Worm (Caenorhabditis elegans): Measurements from ENCODE around the gene mab-5.
A peak's percentile ranks its signal among the peaks of the same experiment; 100 is the strongest.

The mab-5 gene

ce11 chrIII:7736003-7736402 lies 47.3 kb downstream of the mab-5 start:
- TF ChIP-seq lin-39 (tag; optimal IDR thresholded peaks at IDR 0.05) (no peak), unc-62 (GFP tag; optimal IDR thresholded peaks at IDR 0.05) (no peak), pqm-1 (tag; optimal IDR thresholded peaks at IDR 0.05) (no peak), hmg-11 (tag; optimal IDR thresholded peaks at IDR 0.05) (no peak), zag-1 (tag; optimal IDR thresholded peaks at IDR 0.05) (no peak), tbx-2 (tag; optimal IDR thresholded peaks at IDR 0.05) (no peak), nhr-23 (tag; optimal IDR thresholded peaks at IDR 0.05) (no peak), ceh-9 (tag; optimal IDR thresholded peaks at IDR 0.05) (no peak), ztf-4 (tag; optimal IDR thresholded peaks at IDR 0.05) (no peak), ceh-82 (tag; optimal IDR thresholded peaks at IDR 0.05) (no peak), ceh-28 (tag; optimal IDR thresholded peaks at IDR 0.05) (no peak), elt-1 (tag; optimal IDR thresholded peaks at IDR 0.05) (no peak), egl-27 (tag; optimal IDR thresholded peaks at IDR 0.05) (no peak), egl-5 (tag; optimal IDR thresholded peaks at IDR 0.05) (no peak), unc-39 (tag; optimal IDR thresholded peaks at IDR 0.05) (no peak), eor-1 (tag; optimal IDR thresholded peaks at IDR 0.05) (no peak), R02D3.7 (tag; optimal IDR thresholded peaks at IDR 0.05) (no peak), daf-12 (tag; optimal IDR thresholded peaks at IDR 0.05) (no peak)

ce11 chrIII:7734105-7734504 lies 49.1 kb downstream of the mab-5 start:
- TF ChIP-seq egl-27 (tag; optimal IDR thresholded peaks at IDR 0.05) = no peak
- TF ChIP-seq nhr-43 (tag; optimal IDR thresholded peaks at IDR 0.05; ENCODE audit: poor library complexity, severe bottlenecking) = peak; percentile 25

ce11 chrIII:7733563-7733962 lies 49.7 kb downstream of the mab-5 start:
- TF ChIP-seq nhr-25 (tag; optimal IDR thresholded peaks at IDR 0.05) (peak; percentile 48), egl-5 (tag; optimal IDR thresholded peaks at IDR 0.05) (peak; percentile 60), ceh-82 (tag; optimal IDR thresholded peaks at IDR 0.05) (no peak)

- TF ChIP-seq unc-39 (tag; optimal IDR thresholded peaks at IDR 0.05) (no peak), nhr-25 (tag; optimal IDR thresholded peaks at IDR 0.05) (peak; percentile 70)
Measured at ce11 chrIII:7731085-7731484, 52.2 kb downstream of the mab-5 start.

DNA sequence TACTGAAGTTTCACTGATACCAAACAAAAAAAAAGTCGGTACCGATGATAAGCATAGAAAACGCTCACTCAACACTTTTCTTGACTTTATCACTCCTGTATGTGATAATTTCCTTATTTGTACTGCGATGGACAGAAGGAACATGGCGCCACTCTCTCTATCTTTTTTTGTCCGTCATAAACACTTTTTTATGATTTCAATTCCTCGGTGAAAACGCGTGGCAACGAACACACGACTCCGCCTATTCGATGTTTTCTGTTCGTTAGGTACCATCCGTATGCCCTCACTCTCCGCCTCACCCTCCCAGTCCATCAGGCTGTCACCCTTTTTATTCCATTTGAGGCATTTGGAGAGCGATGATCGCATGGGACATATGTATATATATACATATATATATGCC lies 52.9 kb downstream of the mab-5 start:
- TF ChIP-seq ztf-4 (tag; optimal IDR thresholded peaks at IDR 0.05) (no peak), pqm-1 (tag; optimal IDR thresholded peaks at IDR 0.05) (peak; percentile 76), mdl-1 (tag; optimal IDR thresholded peaks at IDR 0.05) (no peak), pha-4 (tag; optimal IDR thresholded peaks at IDR 0.05) (peak; percentile 6), nhr-237 (tag; optimal IDR thresholded peaks at IDR 0.05) (no peak), ama-1 (optimal IDR thresholded peaks at IDR 0.05) (peak; percentile 73), jun-1 (tag; optimal IDR thresholded peaks at IDR 0.05) (peak; percentile 35), elt-2 (tag; optimal IDR thresholded peaks at IDR 0.05) (peak; percentile 87), hmg-11 (tag; optimal IDR thresholded peaks at IDR 0.05) (no peak), nhr-76 (tag; optimal IDR thresholded peaks at IDR 0.05) (no peak), nhr-25 (tag; optimal IDR thresholded peaks at IDR 0.05) (no peak), fkh-10 (GFP tag; optimal IDR thresholded peaks at IDR 0.05) (no peak), fkh-2 (tag; optimal IDR thresholded peaks at IDR 0.05) (no peak), nhr-12 (tag; optimal IDR thresholded peaks at IDR 0.05) (no peak), aly-2 (tag; optimal IDR thresholded peaks at IDR 0.05) (no peak), unc-39 (tag; optimal IDR thresholded peaks at IDR 0.05) (no peak), lin-15B (tag; optimal IDR thresholded peaks at IDR 0.05) (no peak)

ce11 chrIII:7729534-7730061 lies 53.7 kb downstream of the mab-5 start, which contains the start of gene ZK112.4:
Gene ZK112.4 (minus strand): TSS chrIII:7730011.
- TF ChIP-seq pha-4 (tag; optimal IDR thresholded peaks at IDR 0.05) (peak; percentile 80), jun-1 (tag; optimal IDR thresholded peaks at IDR 0.05) (peak; percentile 62), hmg-11 (tag; optimal IDR thresholded peaks at IDR 0.05) (peak; percentile 38), nhr-76 (tag; optimal IDR thresholded peaks at IDR 0.05) (no peak), snpc-4 (tag; optimal IDR thresholded peaks at IDR 0.05) (no peak), fkh-2 (tag; optimal IDR thresholded peaks at IDR 0.05) (no peak), pqm-1 (tag; optimal IDR thresholded peaks at IDR 0.05) (no peak), egl-27 (tag; optimal IDR thresholded peaks at IDR 0.05) (no peak), lin-39 (tag; optimal IDR thresholded peaks at IDR 0.05) (peak; percentile 79), R02D3.7 (tag; optimal IDR thresholded peaks at IDR 0.05) (peak; percentile 15), elt-1 (tag; optimal IDR thresholded peaks at IDR 0.05) (no peak), eor-1 (tag; optimal IDR thresholded peaks at IDR 0.05) (no peak), skn-1 (tag; optimal IDR thresholded peaks at IDR 0.05) (no peak), ztf-11 (tag; optimal IDR thresholded peaks at IDR 0.05) (no peak), ama-1 (optimal IDR thresholded peaks at IDR 0.05) (peak; percentile 81), lsy-12 (tag; optimal IDR thresholded peaks at IDR 0.05) (no peak), egl-5 (tag; optimal IDR thresholded peaks at IDR 0.05) (no peak), nhr-11 (tag; optimal IDR thresholded peaks at IDR 0.05) (peak; percentile 69), nhr-77 (tag; optimal IDR thresholded peaks at IDR 0.05) (no peak), elt-2 (tag; optimal IDR thresholded peaks at IDR 0.05) (no peak), ceh-16 (tag; optimal IDR thresholded peaks at IDR 0.05) (no peak), ztf-4 (tag; optimal IDR thresholded peaks at IDR 0.05) (no peak), nhr-67 (tag; optimal IDR thresholded peaks at IDR 0.05) (no peak), fkh-10 (GFP tag; optimal IDR thresholded peaks at IDR 0.05) (peak; percentile 16), nhr-43 (tag; optimal IDR thresholded peaks at IDR 0.05; ENCODE audit: poor library complexity, severe bottlenecking) (peak; percentile 59), fos-1 (tag; optimal IDR thresholded peaks at IDR 0.05) (no peak), mml-1 (tag; optimal IDR thresholded peaks at IDR 0.05) (no peak)
